Worm (Caenorhabditis elegans): ENCODE measurements around the gene sri-6.

DNA sequence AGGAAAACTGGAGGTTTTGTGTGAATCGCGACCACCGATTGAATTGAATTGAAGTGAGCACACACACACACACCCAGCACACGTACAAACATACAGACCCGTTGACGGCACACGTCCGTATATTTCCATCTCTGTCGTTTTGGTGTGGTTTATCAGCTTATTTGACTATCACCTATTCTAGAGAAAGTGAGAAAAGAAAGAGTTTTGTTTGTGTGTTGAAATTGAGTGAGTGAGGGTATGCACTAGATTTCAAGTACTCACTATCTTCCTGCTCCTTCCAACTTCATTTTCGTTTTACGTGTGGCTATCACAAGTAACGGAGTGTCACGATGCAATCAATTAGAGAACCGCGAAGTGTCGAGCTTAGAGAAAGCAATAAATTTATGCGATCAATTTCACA lies 21.6 kb upstream of the sri-6 start:
- TF ChIP-seq unc-39 (tag; optimal IDR thresholded peaks at IDR 0.05) (no peak), nhr-12 (tag; optimal IDR thresholded peaks at IDR 0.05) (no peak), blmp-1 (tag; optimal IDR thresholded peaks at IDR 0.05) (no peak)
